Worm (Caenorhabditis elegans): ENCODE data around the gene npr-2.
A peak's percentile ranks its signal among the peaks of the same experiment; 100 is the strongest.

npr-2 gene

DNA sequence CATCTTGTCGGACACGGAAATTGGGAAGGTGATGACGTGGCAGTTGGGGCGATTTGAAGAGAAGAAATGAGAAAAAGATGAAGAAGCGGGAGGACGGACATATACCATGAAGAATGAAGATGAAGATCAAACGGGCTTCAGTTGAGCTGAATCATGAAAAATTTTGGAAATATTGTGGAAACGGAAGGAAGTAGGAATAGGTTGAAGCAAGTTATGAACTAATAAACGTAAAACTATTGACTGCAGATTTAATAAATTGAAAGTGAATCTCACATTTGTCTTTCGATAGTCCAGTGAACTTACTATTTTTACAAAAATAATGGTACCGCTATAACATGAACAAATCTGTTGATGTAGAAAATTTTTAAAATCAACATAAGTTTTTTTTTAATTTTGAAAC is 13.4 kb downstream of the npr-2 start, which contains the start of gene lron-14:
TSS of gene lron-14 (minus strand) at position 101 of the 400 bp plus-strand sequence.
- TF ChIP-seq pes-1 (GFP tag; IDR thresholded peaks at IDR 0.05) (no peak), hmg-4 (GFP tag; optimal IDR thresholded peaks at IDR 0.05) (no peak), tbx-11 (GFP tag; IDR thresholded peaks at IDR 0.05) (no peak), flt-1 (GFP tag; IDR thresholded peaks at IDR 0.05) (no peak), tbx-37 (GFP tag; conservative IDR thresholded peaks at IDR 0.05) (no peak), ceh-13 (GFP tag; optimal IDR thresholded peaks at IDR 0.05) (no peak), tra-4 (tag; optimal IDR thresholded peaks at IDR 0.05) (no peak), ets-7 (tag; optimal IDR thresholded peaks at IDR 0.05) (no peak), sea-1 (GFP tag; conservative IDR thresholded peaks at IDR 0.05) (no peak), scrt-1 (GFP tag; IDR thresholded peaks at IDR 0.05) (no peak), ceh-36 (tag; optimal IDR thresholded peaks at IDR 0.05) (no peak)

DNA sequence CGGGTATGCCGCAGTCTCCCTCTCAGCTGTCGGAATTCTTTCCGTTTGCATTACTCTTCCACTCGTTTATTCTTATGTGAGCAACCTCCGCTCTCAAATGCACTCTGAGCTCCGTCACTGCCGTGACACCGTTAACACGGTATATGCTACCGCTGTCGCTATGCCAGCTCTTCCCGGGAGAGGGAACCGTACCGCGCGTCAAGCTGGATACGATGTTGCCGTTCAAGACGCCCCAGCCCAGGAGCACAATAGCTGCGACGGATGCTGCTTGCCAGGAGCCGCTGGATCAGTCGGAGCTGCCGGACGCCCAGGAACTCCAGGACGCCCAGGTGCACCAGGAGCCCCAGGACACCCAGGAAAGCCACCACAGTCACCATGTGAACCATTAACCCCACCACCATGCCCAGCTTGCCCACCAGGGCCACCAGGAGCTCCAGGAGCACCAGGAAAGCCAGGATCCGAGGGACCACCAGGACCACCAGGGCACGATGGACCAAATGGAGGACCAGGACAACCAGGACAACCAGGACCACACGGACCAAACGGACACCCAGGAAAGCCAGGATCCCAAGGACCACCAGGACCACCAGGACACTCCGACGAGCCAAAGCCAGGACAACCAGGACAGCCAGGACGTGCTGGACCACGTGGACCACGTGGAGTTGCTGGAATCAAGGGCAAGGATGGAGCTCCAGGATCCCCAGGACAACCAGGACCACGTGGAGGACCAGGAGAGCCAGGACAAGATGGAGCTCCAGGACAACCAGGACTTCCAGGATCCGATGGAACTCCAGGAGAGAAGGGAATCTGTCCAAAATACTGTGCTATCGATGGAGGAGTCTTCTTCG is 16.2 kb downstream of the npr-2 start:
- TF ChIP-seq ets-7 (tag; optimal IDR thresholded peaks at IDR 0.05) (no peak), ama-1 (optimal IDR thresholded peaks at IDR 0.05) (no peak), aly-1 (tag; optimal IDR thresholded peaks at IDR 0.05) (peak; percentile 33)

DNA sequence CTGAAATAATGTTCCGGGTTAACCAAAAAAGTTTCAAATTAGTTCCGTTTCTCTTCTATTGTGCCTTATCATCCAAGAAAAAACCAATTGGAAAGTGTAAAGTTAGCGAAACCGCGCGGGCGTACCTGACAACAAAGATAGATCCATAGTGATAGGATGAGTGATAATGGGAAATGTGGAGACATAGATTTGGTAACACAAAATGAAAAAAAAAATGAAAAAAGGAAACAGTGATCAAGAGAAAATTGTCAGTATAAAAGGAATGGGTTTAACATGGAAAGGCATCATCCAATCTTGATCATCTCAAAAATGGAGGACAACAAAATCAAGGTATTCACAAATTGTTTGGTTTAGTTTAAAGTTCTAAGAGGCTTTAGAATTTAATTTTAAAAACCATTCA is 16.8 kb downstream of the npr-2 start, which contains the start of gene col-122:
TSS of gene col-122 (plus strand) at position 301 of the 400 bp plus-strand sequence.
- no peak for TF ChIP-seq ama-1 (optimal IDR thresholded peaks at IDR 0.05)
- no peak for TF ChIP-seq hmbx-1 (tag; optimal IDR thresholded peaks at IDR 0.05)
- TF ChIP-seq tbx-11 (GFP tag; IDR thresholded peaks at IDR 0.05): no peak
- no peak for TF ChIP-seq scrt-1 (GFP tag; IDR thresholded peaks at IDR 0.05)
- no peak for TF ChIP-seq hmg-4 (GFP tag; optimal IDR thresholded peaks at IDR 0.05)
- no peak for TF ChIP-seq ets-7 (tag; optimal IDR thresholded peaks at IDR 0.05)
- TF ChIP-seq aly-1 (tag; optimal IDR thresholded peaks at IDR 0.05): no peak
- no peak for TF ChIP-seq ceh-36 (tag; optimal IDR thresholded peaks at IDR 0.05)
- no peak for TF ChIP-seq hnd-1 (tag; optimal IDR thresholded peaks at IDR 0.05)
- no peak for TF ChIP-seq B0310.2 (tag; optimal IDR thresholded peaks at IDR 0.05)
- no peak for TF ChIP-seq flt-1 (GFP tag; IDR thresholded peaks at IDR 0.05)
- no peak for TF ChIP-seq sea-1 (GFP tag; conservative IDR thresholded peaks at IDR 0.05)
- no peak for TF ChIP-seq pes-1 (GFP tag; IDR thresholded peaks at IDR 0.05)
- TF ChIP-seq F13C5.2 (tag; optimal IDR thresholded peaks at IDR 0.05): no peak

DNA sequence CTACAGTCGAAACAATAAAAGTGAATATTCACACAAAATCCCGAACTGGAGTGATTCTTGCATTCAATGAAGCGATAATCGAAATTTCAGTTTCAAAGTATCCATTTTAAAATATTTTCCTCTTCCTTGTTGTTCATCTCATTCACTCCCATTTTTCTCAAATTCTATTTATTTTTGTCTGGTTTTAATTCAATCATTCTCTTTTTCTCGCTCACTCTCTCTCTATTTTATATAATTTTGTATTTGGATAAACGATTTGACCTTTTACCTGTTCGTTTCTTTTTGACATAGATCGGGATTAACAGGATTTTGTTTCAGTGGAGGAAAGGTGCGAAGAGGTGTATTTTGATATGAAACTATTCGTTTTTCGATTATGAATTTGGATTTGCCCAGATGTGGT is 33.9 kb downstream of the npr-2 start, which contains the start of gene T05A1.5:
TSS of gene T05A1.5 (plus strand) at position 301 of the 400 bp plus-strand sequence.
- TF ChIP-seq F13C5.2 (tag; optimal IDR thresholded peaks at IDR 0.05) (no peak), hmbx-1 (tag; optimal IDR thresholded peaks at IDR 0.05) (no peak), tbx-11 (GFP tag; IDR thresholded peaks at IDR 0.05) (no peak), scrt-1 (GFP tag; IDR thresholded peaks at IDR 0.05) (no peak), hnd-1 (tag; optimal IDR thresholded peaks at IDR 0.05) (no peak), B0310.2 (tag; optimal IDR thresholded peaks at IDR 0.05) (no peak), aly-1 (tag; optimal IDR thresholded peaks at IDR 0.05) (no peak), ets-7 (tag; optimal IDR thresholded peaks at IDR 0.05) (no peak)

DNA sequence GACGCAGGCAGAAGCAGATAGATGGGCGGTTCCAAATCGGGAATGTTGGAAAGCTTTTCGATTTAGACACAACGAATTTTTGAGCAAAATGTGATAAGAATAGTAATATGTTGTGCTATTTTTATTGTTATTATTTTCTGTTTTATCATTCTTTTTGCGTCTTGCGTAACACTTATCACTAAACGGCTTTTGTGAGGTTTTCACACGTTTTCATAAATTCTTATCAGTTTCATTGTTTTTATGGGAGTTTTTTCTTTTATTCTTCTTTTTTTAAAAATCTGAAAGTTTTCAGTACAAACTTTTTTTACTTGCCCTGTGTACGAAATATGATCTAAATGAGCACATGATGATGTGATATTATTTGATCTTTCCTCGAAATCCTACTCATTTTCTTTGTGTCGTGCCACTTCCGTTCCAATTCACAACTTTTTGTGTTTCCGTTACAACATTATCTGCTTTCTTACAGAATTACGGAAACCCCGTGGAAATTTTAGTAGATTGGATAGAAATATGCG is 39.5 kb downstream of the npr-2 start, which contains the start of gene fbl-1:
TSS of gene fbl-1 (plus strand) at position 465 of the 515 bp plus-strand sequence.
- TF ChIP-seq aly-1 (tag; optimal IDR thresholded peaks at IDR 0.05) (no peak), flt-1 (GFP tag; IDR thresholded peaks at IDR 0.05) (no peak), ets-7 (tag; optimal IDR thresholded peaks at IDR 0.05) (no peak), ama-1 (optimal IDR thresholded peaks at IDR 0.05) (no peak), pes-1 (GFP tag; IDR thresholded peaks at IDR 0.05) (no peak), scrt-1 (GFP tag; IDR thresholded peaks at IDR 0.05) (no peak), F13C5.2 (tag; optimal IDR thresholded peaks at IDR 0.05) (no peak)

DNA sequence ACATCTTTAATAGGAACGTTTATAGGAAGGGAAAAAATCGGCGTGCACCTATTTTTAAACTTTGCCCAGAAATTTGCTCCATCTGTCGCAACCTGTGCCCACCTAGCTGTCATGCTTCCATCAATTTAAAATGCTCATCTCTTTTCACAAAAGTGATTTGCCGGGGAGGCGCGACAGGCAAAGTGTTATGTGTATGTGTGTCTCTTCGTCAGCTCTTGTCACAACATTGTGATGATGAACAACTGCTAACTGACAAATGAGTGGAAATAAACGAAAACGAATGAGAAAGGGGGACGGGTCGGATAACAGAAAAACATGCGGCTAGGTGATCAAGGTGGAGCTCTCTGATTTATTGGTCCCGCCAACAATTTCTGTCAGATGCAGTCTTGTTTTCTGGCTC is 41.7 kb downstream of the npr-2 start:
- TF ChIP-seq F13C5.2 (tag; optimal IDR thresholded peaks at IDR 0.05) (no peak), ama-1 (optimal IDR thresholded peaks at IDR 0.05) (no peak), hmbx-1 (tag; optimal IDR thresholded peaks at IDR 0.05) (no peak), ceh-13 (GFP tag; optimal IDR thresholded peaks at IDR 0.05) (no peak), ets-7 (tag; optimal IDR thresholded peaks at IDR 0.05) (no peak), aly-1 (tag; optimal IDR thresholded peaks at IDR 0.05) (no peak), tra-4 (tag; optimal IDR thresholded peaks at IDR 0.05) (no peak), tbx-11 (GFP tag; IDR thresholded peaks at IDR 0.05) (no peak), tbx-37 (GFP tag; conservative IDR thresholded peaks at IDR 0.05) (no peak), ceh-36 (tag; optimal IDR thresholded peaks at IDR 0.05) (no peak), scrt-1 (GFP tag; IDR thresholded peaks at IDR 0.05) (no peak), flt-1 (GFP tag; IDR thresholded peaks at IDR 0.05) (no peak), B0310.2 (tag; optimal IDR thresholded peaks at IDR 0.05) (no peak), hnd-1 (tag; optimal IDR thresholded peaks at IDR 0.05) (no peak), pes-1 (GFP tag; IDR thresholded peaks at IDR 0.05) (no peak), sea-1 (GFP tag; conservative IDR thresholded peaks at IDR 0.05) (no peak), hmg-4 (GFP tag; optimal IDR thresholded peaks at IDR 0.05) (no peak)

DNA sequence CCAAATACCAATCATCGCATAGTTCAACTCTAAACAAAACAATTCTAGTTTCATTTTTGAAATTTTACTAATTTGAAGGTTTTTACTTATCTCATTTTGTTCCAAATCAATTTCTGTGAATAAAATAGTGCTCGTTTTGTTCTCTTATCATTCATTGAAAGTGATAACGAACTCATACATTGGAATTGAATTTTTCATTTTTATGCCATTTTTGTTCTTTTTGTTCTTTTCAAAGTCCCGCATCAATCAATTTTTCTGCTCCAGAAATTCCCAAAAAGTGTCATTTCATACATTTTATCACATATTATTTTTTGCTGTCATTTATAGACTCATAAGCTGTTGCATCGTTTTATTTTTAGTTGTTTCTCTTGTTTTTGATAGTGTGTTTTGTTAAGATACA is 42.4 kb downstream of the npr-2 start:
- TF ChIP-seq hmbx-1 (tag; optimal IDR thresholded peaks at IDR 0.05) (no peak), scrt-1 (GFP tag; IDR thresholded peaks at IDR 0.05) (no peak), ets-7 (tag; optimal IDR thresholded peaks at IDR 0.05) (no peak), ceh-36 (tag; optimal IDR thresholded peaks at IDR 0.05) (no peak), flt-1 (GFP tag; IDR thresholded peaks at IDR 0.05) (no peak), ceh-13 (GFP tag; optimal IDR thresholded peaks at IDR 0.05) (no peak), hnd-1 (tag; optimal IDR thresholded peaks at IDR 0.05) (no peak), tbx-11 (GFP tag; IDR thresholded peaks at IDR 0.05) (no peak), pes-1 (GFP tag; IDR thresholded peaks at IDR 0.05) (no peak), tbx-37 (GFP tag; conservative IDR thresholded peaks at IDR 0.05) (no peak), aly-1 (tag; optimal IDR thresholded peaks at IDR 0.05) (no peak), sea-1 (GFP tag; conservative IDR thresholded peaks at IDR 0.05) (no peak), tra-4 (tag; optimal IDR thresholded peaks at IDR 0.05) (no peak), B0310.2 (tag; optimal IDR thresholded peaks at IDR 0.05) (no peak), F13C5.2 (tag; optimal IDR thresholded peaks at IDR 0.05) (no peak)

All from whole organism, early embryonic.